Worm (Caenorhabditis elegans) whole organism, mixed stage, embryonic: ENCODE data around the gene C39H7.4.

Experiments
- M03D4.4 ChIP-seq: sonication (generic microtip); optimal IDR thresholded peaks from 2 replicates; lab custom pipeline; 2017; ENCODE audit warnings: mild to moderate bottlenecking, missing genetic modification characterization, missing compliant biosample characterization
- bed-3 ChIP-seq: fragments of 200-800 bp; sonication (Bioruptor generic); optimal IDR thresholded peaks from 3 replicates; lab custom pipeline; 2018; ENCODE audit warnings: mild to moderate bottlenecking, missing genetic modification characterization, moderate library complexity, missing compliant biosample characterization
- blmp-1 ChIP-seq: fragments of 150-350 bp; optimal IDR thresholded peaks from 2 replicates; lab custom pipeline; 2014; ENCODE audit warnings: missing biosample characterization, missing genetic modification characterization
- ceh-39 ChIP-seq: fragments of 150-350 bp; optimal IDR thresholded peaks from 2 replicates; lab custom pipeline; 2014; ENCODE audit warnings: missing biosample characterization, missing genetic modification characterization
- ceh-43 ChIP-seq: fragments of 200-800 bp; sonication (Bioruptor generic); optimal IDR thresholded peaks from 2 replicates; lab custom pipeline; 2018; ENCODE audit warnings: mild to moderate bottlenecking, missing genetic modification characterization, moderate library complexity, missing compliant biosample characterization
- ceh-83 ChIP-seq: fragments of 200-800 bp; sonication (Bioruptor generic); optimal IDR thresholded peaks from 2 replicates; lab custom pipeline; 2018; ENCODE audit warnings: mild to moderate bottlenecking, missing genetic modification characterization, missing compliant biosample characterization
- ces-1 ChIP-seq: fragments of 150-350 bp; optimal IDR thresholded peaks from 2 replicates; lab custom pipeline; 2014; ENCODE audit warnings: missing biosample characterization, missing genetic modification reagents, missing genetic modification characterization
- cnd-1 ChIP-seq: fragments of 200-800 bp; sonication (Bioruptor generic); optimal IDR thresholded peaks from 2 replicates; lab custom pipeline; 2018; ENCODE audit warnings: mild to moderate bottlenecking, missing genetic modification characterization, missing compliant biosample characterization
- drap-1 ChIP-seq: fragments of 200-800 bp; sonication (Bioruptor generic); optimal IDR thresholded peaks from 3 replicates; lab custom pipeline; 2018; ENCODE audit warnings: mild to moderate bottlenecking, missing genetic modification characterization, missing compliant biosample characterization
- elt-3 ChIP-seq: fragments of 150-350 bp; optimal IDR thresholded peaks from 2 replicates; lab custom pipeline; 2014; ENCODE audit warnings: missing biosample characterization, missing genetic modification characterization
- flh-1 ChIP-seq: fragments of 200-800 bp; sonication (Bioruptor generic); optimal IDR thresholded peaks from 2 replicates; lab custom pipeline; 2018; ENCODE audit warnings: mild to moderate bottlenecking, missing genetic modification characterization, moderate library complexity, missing compliant biosample characterization
- ham-2 ChIP-seq: fragments of 200-800 bp; sonication (Bioruptor generic); optimal IDR thresholded peaks from 2 replicates; lab custom pipeline; 2018; ENCODE audit warnings: mild to moderate bottlenecking, missing genetic modification characterization, missing compliant biosample characterization
- hlh-1 ChIP-seq: fragments of 150-350 bp; optimal IDR thresholded peaks from 2 replicates; lab custom pipeline; 2014; ENCODE audit warnings: missing biosample characterization, missing genetic modification reagents, missing genetic modification characterization
- lin-13 ChIP-seq: fragments of 150-350 bp; optimal IDR thresholded peaks from 2 replicates; lab custom pipeline; 2014; ENCODE audit warnings: missing biosample characterization, missing genetic modification characterization
- lin-32 ChIP-seq: fragments of 200-800 bp; sonication (Bioruptor generic); optimal IDR thresholded peaks from 2 replicates; lab custom pipeline; 2018; ENCODE audit warnings: mild to moderate bottlenecking, missing genetic modification characterization, missing compliant biosample characterization
- lsy-2 ChIP-seq: fragments of 150-350 bp; optimal IDR thresholded peaks from 2 replicates; lab custom pipeline; 2014; ENCODE audit warnings: missing biosample characterization, missing genetic modification characterization
- mab-5 ChIP-seq: fragments of 150-350 bp; optimal IDR thresholded peaks from 2 replicates; lab custom pipeline; 2014; ENCODE audit warnings: missing biosample characterization, missing genetic modification characterization
- mep-1 ChIP-seq: fragments of 150-350 bp; optimal IDR thresholded peaks from 2 replicates; lab custom pipeline; 2017; ENCODE audit warnings: missing biosample characterization, missing genetic modification reagents, missing genetic modification characterization, inconsistent platforms
- mls-2 ChIP-seq: sonication (generic microtip); optimal IDR thresholded peaks from 2 replicates; lab custom pipeline; 2016; ENCODE audit warnings: mild to moderate bottlenecking, missing genetic modification characterization, moderate library complexity, missing compliant biosample characterization
- nhr-12 ChIP-seq: fragments of 150-350 bp; optimal IDR thresholded peaks from 2 replicates; lab custom pipeline; 2014; ENCODE audit warnings: missing biosample characterization, missing genetic modification characterization
- nhr-2 ChIP-seq: fragments of 150-350 bp; optimal IDR thresholded peaks from 2 replicates; lab custom pipeline; 2014; ENCODE audit warnings: missing biosample characterization, missing genetic modification characterization
- nhr-237 ChIP-seq: fragments of 150-350 bp; optimal IDR thresholded peaks from 2 replicates; lab custom pipeline; 2014; ENCODE audit warnings: missing biosample characterization, missing genetic modification characterization
- nhr-28 ChIP-seq: fragments of 150-350 bp; optimal IDR thresholded peaks from 2 replicates; lab custom pipeline; 2014; ENCODE audit warnings: missing biosample characterization, missing genetic modification characterization
- pha-4 ChIP-seq: fragments of 150-350 bp; optimal IDR thresholded peaks from 2 replicates; lab custom pipeline; 2018; ENCODE audit warnings: missing biosample characterization, missing genetic modification reagents, missing genetic modification characterization
- sem-2 ChIP-seq: fragments of 200-800 bp; sonication (Bioruptor generic); optimal IDR thresholded peaks from 2 replicates; lab custom pipeline; 2018; ENCODE audit warnings: mild to moderate bottlenecking, missing genetic modification characterization, missing compliant biosample characterization
- snpc-4 ChIP-seq: fragments of 150-350 bp; optimal IDR thresholded peaks from 2 replicates; lab custom pipeline; 2014; ENCODE audit warnings: missing biosample characterization, missing genetic modification characterization
- sptf-1 ChIP-seq: sonication (generic microtip); optimal IDR thresholded peaks from 2 replicates; lab custom pipeline; 2017; ENCODE audit warnings: mild to moderate bottlenecking, missing genetic modification characterization, moderate library complexity, missing compliant biosample characterization
- tbx-8 ChIP-seq: fragments of 200-800 bp; sonication (Bioruptor generic); optimal IDR thresholded peaks from 2 replicates; lab custom pipeline; 2018; ENCODE audit warnings: mild to moderate bottlenecking, missing genetic modification characterization, moderate library complexity, missing compliant biosample characterization
- unc-120 ChIP-seq: sonication (generic microtip); optimal IDR thresholded peaks from 2 replicates; lab custom pipeline; 2017; ENCODE audit warnings: missing genetic modification characterization, missing compliant biosample characterization; ENCODE audit not compliant: poor library complexity, severe bottlenecking
- unc-39 ChIP-seq: fragments of 150-350 bp; optimal IDR thresholded peaks from 2 replicates; lab custom pipeline; 2014; ENCODE audit warnings: missing biosample characterization, missing genetic modification characterization
- unc-62 ChIP-seq: fragments of 150-350 bp; optimal IDR thresholded peaks from 2 replicates; lab custom pipeline; 2014; ENCODE audit warnings: missing biosample characterization, missing genetic modification reagents, missing genetic modification characterization
- zip-8 ChIP-seq: fragments of 150-350 bp; optimal IDR thresholded peaks from 2 replicates; lab custom pipeline; 2014; ENCODE audit warnings: missing biosample characterization, missing genetic modification characterization
- ztf-11 ChIP-seq: fragments of 150-350 bp; optimal IDR thresholded peaks from 2 replicates; lab custom pipeline; 2014; ENCODE audit warnings: missing biosample characterization, missing genetic modification characterization

The C39H7.4 gene

ce11 chrIV:5632536-5632935 is 18.1 kb upstream of the C39H7.4 start:
- TF ChIP-seq nhr-237 = no peak
- TF ChIP-seq ceh-39 (tag; lab: Kevin White, UChicago) = no peak
- TF ChIP-seq sem-2 (GFP tag; lab: Kevin White, UChicago) = no peak
- no peak for TF ChIP-seq mls-2 (tag; lab: Kevin White, UChicago)
- no peak for TF ChIP-seq cnd-1 (tag; lab: Kevin White, UChicago)
- TF ChIP-seq bed-3 = no peak
- TF ChIP-seq unc-39 (tag; lab: Kevin White, UChicago) = no peak
- no peak for TF ChIP-seq pha-4 (tag; lab: Kevin White, UChicago)
- TF ChIP-seq zip-8 (tag; lab: Kevin White, UChicago) = no peak
- no peak for TF ChIP-seq sptf-1
- TF ChIP-seq snpc-4 (tag; lab: Kevin White, UChicago) = no peak
- no peak for TF ChIP-seq ceh-43 (GFP tag; lab: Kevin White, UChicago)
- TF ChIP-seq mep-1 = no peak
- no peak for TF ChIP-seq nhr-2 (tag; lab: Kevin White, UChicago)
- no peak for TF ChIP-seq lin-32 (GFP tag; lab: Kevin White, UChicago)
- no peak for TF ChIP-seq lsy-2 (tag; lab: Kevin White, UChicago)
- TF ChIP-seq drap-1 (GFP tag; lab: Kevin White, UChicago) = no peak

DNA sequence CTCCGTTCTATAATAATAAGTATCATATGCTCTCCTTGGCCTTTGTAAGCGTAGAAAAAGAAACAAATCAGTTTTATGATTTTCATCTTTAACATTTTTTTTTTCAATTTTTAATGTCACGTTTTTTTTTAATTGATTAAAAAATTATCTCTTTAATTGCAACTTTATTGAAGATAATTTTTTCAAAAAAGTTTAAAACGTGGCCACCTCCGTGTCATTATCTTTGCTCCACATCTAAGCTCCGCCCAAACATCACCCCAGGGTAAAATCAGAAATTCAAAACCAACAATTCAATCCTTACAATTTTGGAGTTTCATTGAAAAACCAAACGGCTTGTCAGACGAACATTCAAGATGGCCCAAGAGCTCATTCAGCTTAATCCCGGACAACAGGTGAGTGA is 17.2 kb upstream of the C39H7.4 start, which contains the start of gene ttbk-8.2:
Gene ttbk-8.2 (plus strand): TSS at position 301 of the 400 bp plus-strand sequence.
- no peak for TF ChIP-seq mab-5 (tag; lab: Kevin White, UChicago)
- no peak for TF ChIP-seq pha-4 (tag; lab: Kevin White, UChicago)
- no peak for TF ChIP-seq unc-62
- TF ChIP-seq bed-3 = no peak
- TF ChIP-seq drap-1 (GFP tag; lab: Kevin White, UChicago) = no peak
- no peak for TF ChIP-seq lin-13 (tag; lab: Kevin White, UChicago)
- TF ChIP-seq nhr-2 (tag; lab: Kevin White, UChicago) = no peak
- TF ChIP-seq nhr-237 = no peak
- TF ChIP-seq blmp-1 (tag; lab: Kevin White, UChicago) = no peak
- no peak for TF ChIP-seq cnd-1 (tag; lab: Kevin White, UChicago)
- TF ChIP-seq ceh-43 (GFP tag; lab: Kevin White, UChicago) = no peak
- no peak for TF ChIP-seq unc-120
- TF ChIP-seq unc-39 (tag; lab: Kevin White, UChicago) = no peak
- TF ChIP-seq elt-3 (tag; lab: Kevin White, UChicago) = no peak
- TF ChIP-seq ham-2 (GFP tag; lab: Kevin White, UChicago) = no peak
- TF ChIP-seq ceh-83 (GFP tag; lab: Kevin White, UChicago) = no peak
- TF ChIP-seq M03D4.4 (tag; lab: Kevin White, UChicago) = no peak
- TF ChIP-seq ceh-39 (tag; lab: Kevin White, UChicago) = no peak
- TF ChIP-seq sem-2 (GFP tag; lab: Kevin White, UChicago) = no peak

- TF ChIP-seq mls-2 (tag; lab: Kevin White, UChicago) = no peak
- no peak for TF ChIP-seq nhr-28 (tag; lab: Kevin White, UChicago)
- TF ChIP-seq snpc-4 (tag; lab: Kevin White, UChicago) = no peak
- TF ChIP-seq unc-39 (tag; lab: Kevin White, UChicago) = no peak
- no peak for TF ChIP-seq hlh-1
- TF ChIP-seq mep-1 = no peak
- TF ChIP-seq nhr-2 (tag; lab: Kevin White, UChicago) = no peak
- TF ChIP-seq sptf-1 = no peak
Observed at ce11 chrIV:5630156-5630555, 15.7 kb upstream of the C39H7.4 start, which contains the start of gene srd-12. srd-12 (minus strand) TSS chrIV:5630256.

ce11 chrIV:5627056-5627455 is 12.6 kb upstream of the C39H7.4 start, which contains the start of gene srsx-14:
srsx-14 (minus strand) TSS chrIV:5627156.
- no peak for TF ChIP-seq bed-3
- no peak for TF ChIP-seq mls-2 (tag; lab: Kevin White, UChicago)
- no peak for TF ChIP-seq ztf-11 (tag; lab: Kevin White, UChicago)
- TF ChIP-seq nhr-237 = no peak
- no peak for TF ChIP-seq flh-1
- TF ChIP-seq tbx-8 (GFP tag; lab: Kevin White, UChicago) = no peak
- no peak for TF ChIP-seq ces-1
- TF ChIP-seq mab-5 (tag; lab: Kevin White, UChicago) = no peak
- no peak for TF ChIP-seq unc-39 (tag; lab: Kevin White, UChicago)
- no peak for TF ChIP-seq unc-62
- TF ChIP-seq nhr-12 (tag; lab: Kevin White, UChicago) = no peak
- TF ChIP-seq unc-120 = no peak
- TF ChIP-seq mep-1 = no peak
- no peak for TF ChIP-seq sem-2 (GFP tag; lab: Kevin White, UChicago)
- TF ChIP-seq nhr-28 (tag; lab: Kevin White, UChicago) = no peak
- TF ChIP-seq, all 35 proteins: peak for 0
